Worm (Caenorhabditis elegans): ENCODE results near the gene F40G12.11.

F40G12.11 gene

DNA sequence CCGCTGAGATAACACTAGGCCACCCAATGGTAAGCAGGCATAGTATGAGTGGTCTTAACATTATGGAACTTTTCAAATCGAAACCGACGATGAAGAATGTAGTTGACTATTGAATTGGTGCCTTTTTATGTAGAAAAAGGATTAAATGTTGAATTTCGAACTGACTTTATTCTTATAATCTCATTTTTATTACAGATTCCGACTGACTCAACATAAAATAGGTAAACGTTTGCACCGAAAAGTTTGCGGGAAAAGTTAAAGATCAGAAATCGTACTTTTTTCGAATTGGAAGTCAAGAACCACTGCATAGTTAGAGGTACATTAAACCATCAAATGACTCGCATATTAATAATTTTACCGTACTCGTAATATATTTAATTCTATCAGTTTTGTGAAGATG is 31.8 kb upstream of the F40G12.11 start, which contains the start of gene K02E11.7:
Gene K02E11.7, minus strand, starts transcription at position 101 of the 400 bp plus-strand sequence.
- TF ChIP-seq attf-3 (GFP tag; conservative IDR thresholded peaks at IDR 0.05) (no peak), ztf-25 (GFP tag; IDR thresholded peaks at IDR 0.05) (no peak), zfh-2 (GFP tag; conservative IDR thresholded peaks at IDR 0.05) (no peak), lag-1 (GFP tag; IDR thresholded peaks at IDR 0.05) (no peak), F55B11.4 (tag; optimal IDR thresholded peaks at IDR 0.05; ENCODE audit: borderline replicate concordance, insufficient read depth) (no peak), fkh-3 (tag; optimal IDR thresholded peaks at IDR 0.05) (no peak), dpff-1 (tag; optimal IDR thresholded peaks at IDR 0.05) (no peak)

DNA sequence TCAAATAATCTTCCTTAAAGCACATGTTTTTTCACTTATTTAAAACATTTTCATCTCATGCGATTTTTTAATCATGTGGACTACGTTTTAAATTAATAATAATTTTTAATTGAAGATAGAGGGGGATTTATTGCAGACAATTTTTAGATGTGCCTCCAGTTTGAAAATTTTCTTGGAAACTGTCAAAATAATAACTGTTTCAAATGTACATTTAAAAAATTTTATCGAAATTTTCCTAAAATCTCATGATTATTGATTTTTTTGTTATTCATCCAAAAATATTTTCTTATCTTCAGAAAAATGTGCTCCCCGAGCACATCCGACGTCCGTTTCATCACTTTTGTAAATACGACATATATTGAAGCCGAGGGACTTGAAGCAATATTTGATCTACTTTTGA is 29.2 kb upstream of the F40G12.11 start, which contains the start of gene sre-8:
Gene sre-8, plus strand, starts transcription at position 301 of the 400 bp plus-strand sequence.
- no peak for TF ChIP-seq madf-6 (GFP tag; IDR thresholded peaks at IDR 0.05)

DNA sequence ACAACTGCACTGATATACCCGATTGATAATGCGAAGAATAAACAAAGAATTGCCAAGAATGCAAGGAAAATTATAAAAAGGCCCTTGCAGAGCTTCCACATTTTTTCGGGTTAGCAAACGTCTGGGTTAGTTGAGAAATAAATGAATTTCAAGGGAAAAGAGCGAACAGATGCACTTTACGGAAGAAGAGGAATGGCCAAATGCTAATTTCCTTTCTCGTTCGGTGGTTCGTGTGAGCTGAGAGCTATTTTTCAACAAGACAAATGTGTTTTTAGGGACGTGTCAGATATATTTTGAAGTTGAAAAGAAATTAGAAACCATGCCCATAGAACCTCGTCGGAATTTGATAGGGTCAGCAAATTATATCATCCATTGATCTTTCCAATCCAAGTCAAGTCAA is 25.1 kb upstream of the F40G12.11 start, which contains the start of gene F40G12.2:
Gene F40G12.2, minus strand, starts transcription at position 101 of the 400 bp plus-strand sequence.
- no peak for TF ChIP-seq Y79H2A.3 (GFP tag; conservative IDR thresholded peaks at IDR 0.05)
- no peak for TF ChIP-seq hlh-26 (GFP tag; conservative IDR thresholded peaks at IDR 0.05)
- no peak for TF ChIP-seq nhr-179 (tag; optimal IDR thresholded peaks at IDR 0.05)
- TF ChIP-seq lsy-27 (tag; optimal IDR thresholded peaks at IDR 0.05; ENCODE audit: borderline replicate concordance, insufficient read depth) = no peak
- no peak for TF ChIP-seq F52B5.7 (tag; optimal IDR thresholded peaks at IDR 0.05)
- TF ChIP-seq unc-130 (GFP tag; optimal IDR thresholded peaks at IDR 0.05) = no peak

- TF ChIP-seq nhr-27 (tag; optimal IDR thresholded peaks at IDR 0.05) (no peak), snpc-3.4 (tag; optimal IDR thresholded peaks at IDR 0.05) (peak; percentile 79), attf-6 (GFP tag; IDR thresholded peaks at IDR 0.05) (peak; percentile 73), nhr-80 (tag; optimal IDR thresholded peaks at IDR 0.05) (no peak), lin-26 (GFP tag; IDR thresholded peaks at IDR 0.05) (0 out of 2 replicates have a peak, but pooled peaks have one; percentile 38), nhr-120 (GFP tag; IDR thresholded peaks at IDR 0.05) (no peak), egl-44 (GFP tag; IDR thresholded peaks at IDR 0.05) (no peak), hlh-26 (GFP tag; conservative IDR thresholded peaks at IDR 0.05) (no peak), lsl-1 (GFP tag; optimal IDR thresholded peaks at IDR 0.05) (peak; percentile 48), snpc-4 (GFP tag; optimal IDR thresholded peaks at IDR 0.05) (peak; percentile 92), snpc-4 (tag; optimal IDR thresholded peaks at IDR 0.05) (peak; percentile 82 to 96 (median 93)), tlf-1 (GFP tag; optimal IDR thresholded peaks at IDR 0.05) (no peak), sptf-2 (GFP tag; optimal IDR thresholded peaks at IDR 0.05) (peak; percentile 26), F10E7.11 (tag; optimal IDR thresholded peaks at IDR 0.05) (no peak), D2030.7 (GFP tag; IDR thresholded peaks at IDR 0.05) (peak; percentile 81), hsf-1 (GFP tag; IDR thresholded peaks at IDR 0.05) (peak; percentile 59; the same call in 1 of the 2 replicates), snpc-1.1 (tag; optimal IDR thresholded peaks at IDR 0.05; ENCODE audit: insufficient read depth) (peak; percentile 92), ztf-28 (GFP tag; IDR thresholded peaks at IDR 0.05) (0 out of 2 replicates have a peak, but pooled peaks have one; percentile 5), T26A5.8 (tag; optimal IDR thresholded peaks at IDR 0.05) (no peak), lag-1 (GFP tag; IDR thresholded peaks at IDR 0.05) (no peak), zfh-2 (GFP tag; conservative IDR thresholded peaks at IDR 0.05) (no peak), nfya-2 (GFP tag; IDR thresholded peaks at IDR 0.05) (no peak), madf-8 (GFP tag; conservative IDR thresholded peaks at IDR 0.05) (0 out of 2 replicates have a peak, but pooled peaks have one; percentile 15), ceh-40 (GFP tag; IDR thresholded peaks at IDR 0.05) (no peak), ccch-3 (GFP tag; optimal IDR thresholded peaks at IDR 0.05) (no peak), sea-2 (GFP tag; IDR thresholded peaks at IDR 0.05) (no peak), F49E8.2 (tag; optimal IDR thresholded peaks at IDR 0.05; ENCODE audit: insufficient read depth) (peak; percentile 23), nhr-179 (tag; optimal IDR thresholded peaks at IDR 0.05) (no peak), madf-6 (GFP tag; IDR thresholded peaks at IDR 0.05) (peak; percentile 72), mxl-1 (tag; optimal IDR thresholded peaks at IDR 0.05) (no peak), die-1 (tag; optimal IDR thresholded peaks at IDR 0.05) (peak; percentile 4), cebp-2 (GFP tag; IDR thresholded peaks at IDR 0.05) (no peak), atf-7 (tag; optimal IDR thresholded peaks at IDR 0.05) (no peak)
These were observed 18.5 kb upstream of the F40G12.11 start for ce11 chrV:14267326-14267942.
